Worm (Caenorhabditis elegans) whole organism, L4/young adult: Measurements from ENCODE around the gene trpp-4.

Source experiments
- W03F9.2 ChIP-seq: fragments of 150-350 bp; optimal IDR thresholded peaks from 2 replicates; lab custom pipeline; 2014; ENCODE audit warnings: missing biosample characterization, missing genetic modification characterization
- dao-5 ChIP-seq: sonication (generic microtip); optimal IDR thresholded peaks from 2 replicates; lab custom pipeline; 2016; ENCODE audit warnings: missing genotype, missing genetic modification characterization, moderate library complexity, missing compliant biosample characterization
- him-1 ChIP-seq: sonication (generic microtip); optimal IDR thresholded peaks from 2 replicates; lab custom pipeline; 2016; ENCODE audit warnings: missing genotype, missing genetic modification reagents, missing genetic modification characterization, missing compliant biosample characterization

- no peak for TF ChIP-seq W03F9.2 (tag; lab: Kevin White, UChicago)
- no peak for TF ChIP-seq him-1 (tag; lab: Kevin White, UChicago)
- TF ChIP-seq dao-5 (tag; lab: Kevin White, UChicago) = no peak
Measured at ce11 chrV:9408869-9409268, 8.7 kb downstream of the trpp-4 start.
